Worm (Caenorhabditis elegans): ENCODE data around the gene nas-1.

- TF ChIP-seq F13C5.2 (tag; optimal IDR thresholded peaks at IDR 0.05) (no peak), ama-1 (optimal IDR thresholded peaks at IDR 0.05) (no peak)
Measured at ce11 chrIII:13452824-13453223, 47.2 kb downstream of the nas-1 start.
